Worm (Caenorhabditis elegans): Measurements from ENCODE around the gene cdf-1.

- TF ChIP-seq W03F9.2 (tag; optimal IDR thresholded peaks at IDR 0.05) (no peak), him-1 (tag; optimal IDR thresholded peaks at IDR 0.05) (no peak), dao-5 (tag; optimal IDR thresholded peaks at IDR 0.05) (no peak)
Measured at ce11 chrX:6461729-6462128, 43.2 kb downstream of the cdf-1 start, which contains the start of gene K04E7.1.

Measured in whole organism, L4/young adult.